Worm (Caenorhabditis elegans): ENCODE measurements around the gene fahd-1.

DNA sequence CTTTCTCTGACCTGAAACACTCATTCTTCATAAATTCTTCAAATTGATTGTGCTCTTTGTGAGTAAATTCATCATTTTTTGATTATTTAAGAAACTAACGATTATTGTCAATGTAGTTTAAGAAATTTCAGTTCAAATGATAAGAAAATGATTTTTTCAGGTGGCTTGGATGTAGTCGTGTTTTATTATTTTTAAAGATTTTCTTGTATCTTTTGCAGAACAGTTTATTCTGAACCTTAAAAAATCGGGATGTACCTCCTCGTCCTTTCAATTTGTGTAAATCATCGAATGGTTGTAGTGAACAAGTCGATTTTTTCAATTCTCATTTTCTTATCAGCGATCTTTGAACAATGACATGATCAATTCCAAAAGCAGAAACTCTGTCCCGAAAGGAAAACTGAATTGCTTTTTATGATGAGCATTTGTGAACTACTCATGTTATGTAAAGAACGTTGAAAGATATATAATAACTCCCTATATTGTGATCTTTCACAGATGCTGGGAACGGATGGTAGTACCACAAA lies 26.8 kb upstream of the fahd-1 start, which contains the start of gene slc-17.3:
- no peak for TF ChIP-seq ceh-20 (GFP tag; IDR thresholded peaks at IDR 0.05)
- no peak for TF ChIP-seq snpc-4 (tag; optimal IDR thresholded peaks at IDR 0.05)
- TF ChIP-seq unc-39 (tag; optimal IDR thresholded peaks at IDR 0.05): no peak
- TF ChIP-seq ces-1 (GFP tag; optimal IDR thresholded peaks at IDR 0.05): no peak
- TF ChIP-seq mdl-1 (tag; optimal IDR thresholded peaks at IDR 0.05): no peak
- no peak for TF ChIP-seq lin-29 (GFP tag; IDR thresholded peaks at IDR 0.05)
- TF ChIP-seq fkh-10 (GFP tag; optimal IDR thresholded peaks at IDR 0.05): no peak
- no peak for TF ChIP-seq ZK337.2 (GFP tag; IDR thresholded peaks at IDR 0.05)
- TF ChIP-seq nhr-10 (tag; optimal IDR thresholded peaks at IDR 0.05): no peak

Data from whole organism, L4 larva.